Fruit fly (Drosophila melanogaster): ENCODE measurements around the gene whe.

whe gene

DNA sequence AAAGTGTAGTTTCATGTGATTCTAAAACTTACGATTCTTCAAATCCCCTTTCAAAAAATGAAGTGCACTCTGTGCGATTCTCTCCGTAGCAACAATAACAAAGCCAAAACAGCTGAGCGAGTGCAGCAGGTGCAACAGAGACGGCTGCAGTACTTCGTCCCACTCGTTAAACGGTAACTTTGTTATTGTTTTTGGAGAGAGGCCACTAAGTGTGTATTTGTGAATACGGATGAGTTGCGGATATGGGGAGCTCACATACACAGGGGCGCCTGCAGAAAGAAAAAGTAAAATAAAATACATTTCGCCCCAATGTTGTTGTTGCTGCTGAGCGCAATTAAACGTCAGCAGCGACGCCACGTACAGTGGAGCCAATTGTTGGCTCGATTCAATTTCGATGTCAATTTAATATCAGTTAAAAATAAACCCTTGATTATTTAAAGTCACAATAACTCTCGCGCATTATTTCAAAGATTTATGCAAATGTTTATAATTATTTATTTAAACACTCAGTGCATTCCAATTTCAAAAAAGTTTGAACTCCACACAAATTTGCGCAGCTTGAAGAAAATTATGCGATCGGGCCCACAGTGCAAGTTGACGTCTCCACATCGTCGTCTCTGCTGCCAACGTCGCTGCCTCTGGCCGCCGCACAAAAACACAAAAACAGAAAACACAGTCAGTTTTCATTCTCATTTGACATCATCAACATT is 35.1 kb downstream of the whe start (continued):
- TF ChIP-seq CG10543 (GFP tag; optimal IDR thresholded peaks at IDR 0.05) (peak; percentile 99), CG8359 (GFP tag; optimal IDR thresholded peaks at IDR 0.05; ENCODE audit: borderline replicate concordance) (peak; percentile 91), org-1 (GFP tag; optimal IDR thresholded peaks at IDR 0.05) (peak; percentile 98), unpg (GFP tag; optimal IDR thresholded peaks at IDR 0.05) (peak; percentile 98), D19A (tag; optimal IDR thresholded peaks at IDR 0.05) (peak; percentile 95), abd-A (tag; optimal IDR thresholded peaks at IDR 0.05) (peak; percentile 96), CG2120 (GFP tag; optimal IDR thresholded peaks at IDR 0.05) (peak; percentile 99), psq (GFP tag; optimal IDR thresholded peaks at IDR 0.05) (peak; percentile 89), CG7987 (GFP tag; optimal IDR thresholded peaks at IDR 0.05) (peak; percentile 92), crp (GFP tag; optimal IDR thresholded peaks at IDR 0.05) (peak in 1 of 2 experiments; percentile 56), CG34422 (GFP tag; IDR thresholded peaks at IDR 0.05) (peak; percentile 97), Dfd (GFP tag; optimal IDR thresholded peaks at IDR 0.05) (no peak), yki (optimal IDR thresholded peaks at IDR 0.05) (no peak), CG16815 (GFP tag; optimal IDR thresholded peaks at IDR 0.05) (peak; percentile 96), vfl (GFP tag; optimal IDR thresholded peaks at IDR 0.05) (peak; percentile 97), Oli (tag; optimal IDR thresholded peaks at IDR 0.05) (peak; percentile 99), CG17912 (GFP tag; optimal IDR thresholded peaks at IDR 0.05) (peak; percentile 94), en (GFP tag; optimal IDR thresholded peaks at IDR 0.05) (peak; percentile 92), CG18764 (GFP tag; optimal IDR thresholded peaks at IDR 0.05) (peak; percentile 93), fd96Cb (tag; optimal IDR thresholded peaks at IDR 0.05) (peak; percentile 98), CG13296 (GFP tag; optimal IDR thresholded peaks at IDR 0.05) (peak; percentile 99), trem (tag; optimal IDR thresholded peaks at IDR 0.05) (peak; percentile 93), eve (GFP tag; optimal IDR thresholded peaks at IDR 0.05) (peak in 1 of 2 experiments; percentile 98), CG1792 (GFP tag; optimal IDR thresholded peaks at IDR 0.05) (peak; percentile 89), Deaf1 (tag; optimal IDR thresholded peaks at IDR 0.05) (peak; percentile 86), D19B (GFP tag; optimal IDR thresholded peaks at IDR 0.05) (peak; percentile 91), Hey (tag; optimal IDR thresholded peaks at IDR 0.05) (peak; percentile 90), pum (GFP tag; optimal IDR thresholded peaks at IDR 0.05) (peak; percentile 92), CG10462 (GFP tag; optimal IDR thresholded peaks at IDR 0.05) (peak; percentile 91), CG17361 (GFP tag; IDR thresholded peaks at IDR 0.05) (peak; percentile 97), tap (tag; optimal IDR thresholded peaks at IDR 0.05) (peak; percentile 98), CG6254 (GFP tag; optimal IDR thresholded peaks at IDR 0.05) (peak; percentile 94), H2.0 (GFP tag; IDR thresholded peaks at IDR 0.05) (peak; percentile 93), ro (GFP tag; IDR thresholded peaks at IDR 0.05) (peak; percentile 80), onecut (GFP tag; IDR thresholded peaks at IDR 0.05) (peak; percentile 92), CG10274 (GFP tag; optimal IDR thresholded peaks at IDR 0.05) (peak; percentile 93), CG3847 (GFP tag; IDR thresholded peaks at IDR 0.05) (peak; percentile 97), CG6272 (GFP tag; IDR thresholded peaks at IDR 0.05) (peak; percentile 93), NFAT (GFP tag; IDR thresholded peaks at IDR 0.05) (peak; percentile 94), CG3163 (GFP tag; optimal IDR thresholded peaks at IDR 0.05) (peak; percentile 80), Bdp1 (GFP tag; optimal IDR thresholded peaks at IDR 0.05) (peak; percentile 91), Six4 (GFP tag; optimal IDR thresholded peaks at IDR 0.05) (peak; percentile 95), CG4820 (GFP tag; optimal IDR thresholded peaks at IDR 0.05) (peak; percentile 96), ssp (GFP tag; IDR thresholded peaks at IDR 0.05) (peak; percentile 90), fd64A (GFP tag; optimal IDR thresholded peaks at IDR 0.05) (peak; percentile 96), CG8290 (GFP tag; optimal IDR thresholded peaks at IDR 0.05) (peak; percentile 90), CG8290 (tag; optimal IDR thresholded peaks at IDR 0.05) (peak; percentile 84 to 86), CG17829 (tag; optimal IDR thresholded peaks at IDR 0.05) (peak; percentile 97), Xbp1 (GFP tag; optimal IDR thresholded peaks at IDR 0.05) (peak; percentile 97), Scr (GFP tag; IDR thresholded peaks at IDR 0.05; ENCODE audit: partially characterized antibody) (no peak)

All from whole organism, embryonic.